Worm (Caenorhabditis elegans): ENCODE results near the gene srh-239.

DNA sequence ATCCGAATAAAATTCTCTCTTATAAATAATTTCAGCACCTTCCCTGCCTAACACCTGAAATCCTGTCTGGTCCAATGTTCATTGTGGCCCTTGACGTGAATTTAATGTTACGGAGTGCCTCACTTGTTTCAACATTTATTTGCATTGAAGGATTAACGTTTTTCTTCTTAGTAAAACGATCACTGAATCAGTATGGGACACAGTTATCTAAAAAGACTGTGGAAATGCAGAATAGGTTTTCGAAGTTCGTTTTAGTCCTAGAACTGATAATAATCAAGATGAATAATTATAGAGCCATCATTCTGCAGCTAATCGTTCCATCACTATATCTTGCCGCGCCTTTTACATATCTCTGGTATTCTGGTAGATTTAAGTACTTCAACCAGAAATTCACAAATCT, 49.6 kb downstream of the srh-239 start, which contains the start of gene srh-219:
- no peak for TF ChIP-seq dmd-4 (tag; optimal IDR thresholded peaks at IDR 0.05)
- no peak for TF ChIP-seq fos-1 (tag; optimal IDR thresholded peaks at IDR 0.05)
- TF ChIP-seq lin-39 (tag; optimal IDR thresholded peaks at IDR 0.05) = no peak
- TF ChIP-seq unc-39 (tag; optimal IDR thresholded peaks at IDR 0.05) = no peak
- no peak for TF ChIP-seq ama-1 (optimal IDR thresholded peaks at IDR 0.05)
- no peak for TF ChIP-seq mdl-1 (tag; optimal IDR thresholded peaks at IDR 0.05)
- no peak for TF ChIP-seq snpc-4 (tag; optimal IDR thresholded peaks at IDR 0.05)
- TF ChIP-seq blmp-1 (tag; optimal IDR thresholded peaks at IDR 0.05; ENCODE audit: insufficient read depth) = no peak
- no peak for TF ChIP-seq nhr-77 (tag; optimal IDR thresholded peaks at IDR 0.05)
- no peak for TF ChIP-seq alr-1 (tag; optimal IDR thresholded peaks at IDR 0.05)
- no peak for TF ChIP-seq nhr-11 (tag; optimal IDR thresholded peaks at IDR 0.05)
- no peak for TF ChIP-seq unc-55 (GFP tag; optimal IDR thresholded peaks at IDR 0.05)
- TF ChIP-seq nhr-10 (tag; optimal IDR thresholded peaks at IDR 0.05) = no peak
- no peak for TF ChIP-seq elt-3 (tag; optimal IDR thresholded peaks at IDR 0.05)

Measured in whole organism, L2 larva.